Fruit fly (Drosophila melanogaster) whole organism, embryonic: ENCODE measurements around the gene mmd.

Experiments used
- BEAF-32 ChIP-seq: fragments of 200-800 bp; sonication (Bioruptor generic); optimal IDR thresholded peaks from 3 replicates; lab custom pipeline; 2017; ENCODE audit warnings: missing biosample characterization, missing genetic modification characterization, mild to moderate bottlenecking, moderate library complexity, missing genetic modification reagents
- Bgb ChIP-seq: fragments of 200-800 bp; sonication (Bioruptor generic); IDR thresholded peaks from 2 replicates; pipeline ENCODE4 v1.3.6; 2022; ENCODE audit warnings: missing biosample characterization, missing genetic modification characterization; ENCODE audit not compliant: partially characterized antibody
- CG1024 ChIP-seq: fragments of 200-800 bp; sonication (Bioruptor generic); IDR thresholded peaks from 2 replicates; pipeline ENCODE4 v1.3.6; 2022; ENCODE audit warnings: missing biosample characterization, missing genetic modification characterization
- CG10543 ChIP-seq: fragments of 200-800 bp; sonication (Bioruptor generic); optimal IDR thresholded peaks from 3 replicates; lab custom pipeline; 2017; ENCODE audit warnings: missing biosample characterization, mild to moderate bottlenecking, missing genetic modification characterization, moderate library complexity
- CG13894 ChIP-seq: fragments of 200-800 bp; sonication (Bioruptor generic); optimal IDR thresholded peaks from 3 replicates; lab custom pipeline; 2018; ENCODE audit warnings: missing biosample characterization, mild to moderate bottlenecking, missing genetic modification characterization, moderate library complexity
- CG14667 ChIP-seq: fragments of 200-800 bp; sonication (Bioruptor generic); IDR thresholded peaks from 2 replicates; pipeline ENCODE4 v1.3.6; 2022; ENCODE audit warnings: missing biosample characterization, missing genetic modification characterization
- CG14710 ChIP-seq: fragments of 200-800 bp; sonication (Bioruptor generic); optimal IDR thresholded peaks from 3 replicates; lab custom pipeline; 2019; ENCODE audit warnings: missing biosample characterization, mild to moderate bottlenecking, missing genetic modification characterization, moderate library complexity
- CG15696 ChIP-seq: fragments of 200-800 bp; sonication (Bioruptor generic); optimal IDR thresholded peaks from 2 replicates; lab custom pipeline; 2019; ENCODE audit warnings: missing biosample characterization, mild to moderate bottlenecking, missing genetic modification characterization, moderate library complexity
- CG1602 ChIP-seq: fragments of 200-800 bp; sonication (Bioruptor generic); optimal IDR thresholded peaks from 3 replicates; lab custom pipeline; 2016; ENCODE audit warnings: missing biosample characterization, missing genetic modification characterization
- CG1603 ChIP-seq: fragments of 200-800 bp; sonication (Bioruptor generic); optimal IDR thresholded peaks from 2 replicates; lab custom pipeline; 2019; ENCODE audit warnings: missing biosample characterization, mild to moderate bottlenecking, missing genetic modification characterization, moderate library complexity
- CG17802 ChIP-seq: fragments of 200-800 bp; sonication (Bioruptor generic); optimal IDR thresholded peaks from 2 replicates; lab custom pipeline; 2018; ENCODE audit warnings: missing biosample characterization, mild to moderate bottlenecking, missing genetic modification characterization, moderate library complexity
- CG2116 ChIP-seq: fragments of 200-800 bp; sonication (Bioruptor generic); optimal IDR thresholded peaks from 3 replicates; lab custom pipeline; 2018; ENCODE audit warnings: missing biosample characterization, mild to moderate bottlenecking, missing genetic modification characterization
- CG2199 ChIP-seq: fragments of 200-800 bp; sonication (Bioruptor generic); IDR thresholded peaks from 3 replicates; pipeline ENCODE4 v1.3.6; 2022; ENCODE audit warnings: missing biosample characterization, missing genetic modification characterization
- CG2875 ChIP-seq: fragments of 200-800 bp; sonication (Bioruptor generic); optimal IDR thresholded peaks from 2 replicates; lab custom pipeline; 2017; ENCODE audit warnings: missing biosample characterization, mild to moderate bottlenecking, missing genetic modification characterization, missing genetic modification reagents
- CG32532 ChIP-seq: fragments of 200-800 bp; sonication (Bioruptor generic); IDR thresholded peaks from 2 replicates; pipeline ENCODE4 v1.3.6; 2022; ENCODE audit warnings: missing biosample characterization, missing genetic modification characterization
- CG3726 ChIP-seq: fragments of 200-800 bp; sonication (Bioruptor generic); IDR thresholded peaks from 3 replicates; pipeline ENCODE4, ENCODE4 v1.3.6; 2022; ENCODE audit warnings: missing biosample characterization, missing genetic modification characterization
- CG3995 ChIP-seq: fragments of 200-800 bp; sonication (Bioruptor generic); optimal IDR thresholded peaks from 3 replicates; lab custom pipeline; 2016; ENCODE audit warnings: missing biosample characterization, missing genetic modification characterization
- CG4617 ChIP-seq: fragments of 200-800 bp; sonication (Bioruptor generic); optimal IDR thresholded peaks from 3 replicates; lab custom pipeline; 2016; ENCODE audit warnings: missing biosample characterization, missing genetic modification characterization, borderline replicate concordance
- CG4707 ChIP-seq: fragments of 200-800 bp; sonication (Bioruptor generic); optimal IDR thresholded peaks from 2 replicates; lab custom pipeline; 2018; ENCODE audit warnings: missing biosample characterization, mild to moderate bottlenecking, missing genetic modification characterization, moderate library complexity
- CG7963 ChIP-seq: fragments of 200-800 bp; sonication (Bioruptor generic); IDR thresholded peaks from 3 replicates; pipeline ENCODE4 v1.3.6; 2022; ENCODE audit warnings: missing biosample characterization, missing genetic modification characterization; ENCODE audit not compliant: partially characterized antibody
- Deaf1 ChIP-seq: fragments of 200-800 bp; optimal IDR thresholded peaks from 3 replicates; lab custom pipeline; 2019; ENCODE audit warnings: missing biosample characterization, mild to moderate bottlenecking, missing genetic modification characterization, moderate library complexity
- Ets65A ChIP-seq: fragments of 200-800 bp; sonication (Bioruptor generic); peaks from one replicate; lab custom pipeline; 2016; ENCODE audit warnings: missing biosample characterization, missing genetic modification characterization
- Ets97D ChIP-seq: fragments of 200-800 bp; sonication (Bioruptor generic); optimal IDR thresholded peaks from 3 replicates; lab custom pipeline; 2016; ENCODE audit warnings: missing biosample characterization, missing genetic modification characterization
- Hand ChIP-seq: fragments of 200-800 bp; sonication (Bioruptor generic); optimal IDR thresholded peaks from 2 replicates; lab custom pipeline; 2017; ENCODE audit warnings: mild to moderate bottlenecking, missing biosample characterization, missing genetic modification reagents, missing genetic modification characterization
- Lhr ChIP-seq: fragments of 200-800 bp; sonication (Bioruptor generic); optimal IDR thresholded peaks from 3 replicates; lab custom pipeline; 2017; ENCODE audit warnings: mild to moderate bottlenecking, missing biosample characterization, missing genetic modification reagents, missing genetic modification characterization
- MESR4 ChIP-seq: fragments of 200-800 bp; sonication (Bioruptor generic); optimal IDR thresholded peaks from 2 replicates; lab custom pipeline; 2018; ENCODE audit warnings: missing biosample characterization, mild to moderate bottlenecking, missing genetic modification characterization, moderate library complexity
- Med ChIP-seq: fragments of 200-800 bp; sonication (Bioruptor generic); peaks from one replicate; lab custom pipeline; 2016; ENCODE audit warnings: missing biosample characterization, missing genetic modification characterization, mild to moderate bottlenecking, inconsistent platforms, moderate library complexity
- Ptx1 ChIP-seq: fragments of 200-800 bp; sonication (Bioruptor generic); IDR thresholded peaks from 2 replicates; pipeline ENCODE4 v1.3.6; 2022; ENCODE audit warnings: missing biosample characterization, missing genetic modification characterization
- Trl ChIP-seq, 3 experiments: fragments of >200 bp in 2 of 3; fragments of 200-800 bp in 1 of 3; sonication (Bioruptor generic) in 1 of 3; optimal IDR thresholded peaks; 2 replicates in 1 of 3; 3 replicates in 2 of 3; lab custom pipeline; 2016 to 2017; ENCODE audit warnings: missing biosample characterization in 1 of 3, missing genetic modification characterization in 1 of 3
- abd-A ChIP-seq: fragments of 200-800 bp; sonication (Bioruptor generic); optimal IDR thresholded peaks from 3 replicates; lab custom pipeline; 2019; ENCODE audit warnings: missing biosample characterization, mild to moderate bottlenecking, missing genetic modification characterization, moderate library complexity
- dm ChIP-seq: fragments of 200-800 bp; sonication (Bioruptor generic); optimal IDR thresholded peaks from 3 replicates; lab custom pipeline; 2016; ENCODE audit warnings: missing biosample characterization, missing genetic modification characterization
- emc ChIP-seq: fragments of 200-800 bp; sonication (Bioruptor generic); optimal IDR thresholded peaks from 2 replicates; lab custom pipeline; 2016; ENCODE audit warnings: missing biosample characterization, missing genetic modification characterization
- ewg ChIP-seq: fragments of 200-800 bp; sonication (Bioruptor generic); optimal IDR thresholded peaks from 3 replicates; lab custom pipeline; 2017; ENCODE audit warnings: mild to moderate bottlenecking, missing biosample characterization, missing genetic modification reagents, missing genetic modification characterization
- fd96Cb ChIP-seq: fragments of 200-800 bp; sonication (Bioruptor generic); optimal IDR thresholded peaks from 2 replicates; lab custom pipeline; 2018; ENCODE audit warnings: missing biosample characterization, mild to moderate bottlenecking, missing genetic modification characterization, moderate library complexity
- gcm2 ChIP-seq: fragments of 200-800 bp; sonication (Bioruptor generic); optimal IDR thresholded peaks from 2 replicates; lab custom pipeline; 2016; ENCODE audit warnings: missing biosample characterization, missing genetic modification characterization
- her ChIP-seq: fragments of 200-800 bp; sonication (Bioruptor generic); optimal IDR thresholded peaks from 2 replicates; lab custom pipeline; 2016; ENCODE audit warnings: missing biosample characterization, missing genetic modification characterization
- mam ChIP-seq: fragments of 200-800 bp; sonication (Bioruptor generic); optimal IDR thresholded peaks from 3 replicates; lab custom pipeline; 2016; ENCODE audit warnings: missing biosample characterization, missing genetic modification characterization
- mld ChIP-seq: fragments of 200-800 bp; sonication (Bioruptor generic); IDR thresholded peaks from 3 replicates; pipeline ENCODE4 v1.3.6; 2022; ENCODE audit warnings: missing biosample characterization, missing genetic modification characterization; ENCODE audit not compliant: partially characterized antibody
- onecut ChIP-seq: fragments of 200-800 bp; sonication (Bioruptor generic); IDR thresholded peaks from 2 replicates; pipeline ENCODE4 v1.3.6; 2022; ENCODE audit warnings: missing biosample characterization, missing genetic modification characterization
- repo ChIP-seq: fragments of 200-800 bp; sonication (Bioruptor generic); optimal IDR thresholded peaks from 2 replicates; lab custom pipeline; 2016; ENCODE audit warnings: missing biosample characterization, missing genetic modification characterization
- sens-2 ChIP-seq: fragments of 200-800 bp; sonication (Bioruptor generic); IDR thresholded peaks from 2 replicates; pipeline ENCODE4 v1.3.6; 2022; ENCODE audit warnings: missing biosample characterization, missing genetic modification characterization
- tin ChIP-seq: fragments of 200-800 bp; sonication (Bioruptor generic); optimal IDR thresholded peaks from 3 replicates; lab custom pipeline; 2016; ENCODE audit warnings: missing biosample characterization, missing genetic modification characterization
- usp ChIP-seq: fragments of >200 bp; optimal IDR thresholded peaks from 2 replicates; lab custom pipeline; 2017; ENCODE audit warnings: missing biosample characterization, missing genetic modification characterization
- zen ChIP-seq: fragments of 200-800 bp; sonication (Bioruptor generic); optimal IDR thresholded peaks from 3 replicates; lab custom pipeline; 2018; ENCODE audit warnings: missing biosample characterization, mild to moderate bottlenecking, missing genetic modification characterization, moderate library complexity

mmd gene

dm6 chrX:15973157-15973774 lies at the start of gene mmd:
Gene mmd (minus strand): TSS chrX:15973159.
- TF ChIP-seq Ets65A (peak; percentile 68), Ptx1 (GFP tag; lab: Robert Waterston, UW) (no peak), CG32532 (GFP tag; lab: Robert Waterston, UW) (0 out of 2 replicates have a peak, but pooled peaks have one; percentile 20), abd-A (tag; lab: Kevin White, UChicago) (peak; percentile 54), Deaf1 (tag; lab: Kevin White, UChicago) (peak; percentile 89), CG13894 (tag; lab: Kevin White, UChicago) (peak; percentile 95), Trl (optimal IDR thresholded peaks at IDR 0.05; lab: Kevin White, UChicago) (peak; percentile 21 to 44), Trl (GFP tag; optimal IDR thresholded peaks at IDR 0.05; lab: Kevin White, UChicago) (no peak), CG15696 (tag; lab: Kevin White, UChicago) (no peak), ewg (peak; percentile 56)

- TF ChIP-seq gcm2 (GFP tag; lab: Kevin White, UChicago) (no peak), CG2875 (GFP tag; lab: Kevin White, UChicago) (no peak), tin (GFP tag; lab: Kevin White, UChicago) (no peak)
Measured at dm6 chrX:16008814-16009213, 35.9 kb upstream of the mmd start, which contains the start of gene Muc14A. Gene Muc14A (plus strand): TSS chrX:16009114.

dm6 chrX:16005551-16006197 lies 32.7 kb upstream of the mmd start, which contains the start of the genes vap and CG12698:
Gene vap (minus strand): TSS chrX:16005812.
Gene CG12698 (plus strand): TSS chrX:16006147.
- TF ChIP-seq CG7963 (GFP tag; lab: Robert Waterston, UW) (peak; percentile 67), Ets97D (peak; percentile 64), emc (GFP tag; lab: Kevin White, UChicago) (no peak), Lhr (GFP tag; lab: Kevin White, UChicago) (peak; percentile 27), usp (GFP tag; lab: Kevin White, UChicago) (no peak), fd96Cb (tag; lab: Kevin White, UChicago) (no peak), sens-2 (GFP tag; lab: Robert Waterston, UW) (no peak), Bgb (GFP tag; lab: Robert Waterston, UW) (peak; percentile 78), repo (GFP tag; lab: Kevin White, UChicago) (no peak), CG1024 (GFP tag; lab: Robert Waterston, UW) (peak; percentile 41), mam (GFP tag; lab: Kevin White, UChicago) (no peak), Hand (GFP tag; lab: Kevin White, UChicago) (no peak), dm (GFP tag; lab: Kevin White, UChicago) (peak; percentile 2), zen (tag; lab: Kevin White, UChicago) (peak; percentile 21), CG14667 (GFP tag; lab: Robert Waterston, UW) (no peak), CG14710 (tag; lab: Kevin White, UChicago) (peak; percentile 53), her (GFP tag; lab: Kevin White, UChicago) (no peak), onecut (GFP tag; lab: Robert Waterston, UW) (peak; percentile 43; the same call in 1 of the 2 replicates), CG4617 (GFP tag; lab: Kevin White, UChicago) (peak; percentile 78), CG4707 (GFP tag; lab: Kevin White, UChicago) (no peak), BEAF-32 (peak; percentile 80), mld (GFP tag; lab: Robert Waterston, UW) (peak; percentile 59; the same call in 1 of the 3 replicates), CG3726 (GFP tag; lab: Robert Waterston, UW) (no peak), CG10543 (no peak), CG2199 (0 out of 3 replicates have a peak, but pooled peaks have one; percentile 33), CG3995 (GFP tag; lab: Kevin White, UChicago) (no peak), CG2116 (GFP tag; lab: Kevin White, UChicago) (peak; percentile 78), CG17802 (tag; lab: Kevin White, UChicago) (peak; percentile 91), MESR4 (peak; percentile 65), Med (no peak), CG1602 (GFP tag; lab: Kevin White, UChicago) (no peak), CG1603 (tag; lab: Kevin White, UChicago) (peak; percentile 100)
